Fruit fly (Drosophila melanogaster): Measurements from ENCODE around the gene Idgf4.

- TF ChIP-seq CG3032 (tag; optimal IDR thresholded peaks at IDR 0.05) (no peak), Sox15 (GFP tag; optimal IDR thresholded peaks at IDR 0.05) (no peak), CG11902 (GFP tag; optimal IDR thresholded peaks at IDR 0.05) (no peak)
Observed at dm6 chrX:9911751-9912150, 19.0 kb downstream of the Idgf4 start.
